Worm (Caenorhabditis elegans): ENCODE results near the gene C06E1.1.

C06E1.1 gene

ce11 chrIII:8620259-8620658 is 14.6 kb downstream of the C06E1.1 start:
- TF ChIP-seq him-1 (tag; optimal IDR thresholded peaks at IDR 0.05) (no peak), W03F9.2 (tag; optimal IDR thresholded peaks at IDR 0.05) (no peak), dao-5 (tag; optimal IDR thresholded peaks at IDR 0.05) (no peak)

ce11 chrIII:8621002-8621401 is 15.4 kb downstream of the C06E1.1 start:
- TF ChIP-seq dao-5 (tag; optimal IDR thresholded peaks at IDR 0.05) (no peak), him-1 (tag; optimal IDR thresholded peaks at IDR 0.05) (no peak), W03F9.2 (tag; optimal IDR thresholded peaks at IDR 0.05) (no peak)

- TF ChIP-seq W03F9.2 (tag; optimal IDR thresholded peaks at IDR 0.05) (no peak), him-1 (tag; optimal IDR thresholded peaks at IDR 0.05) (no peak), dao-5 (tag; optimal IDR thresholded peaks at IDR 0.05) (no peak)
Observed at ce11 chrIII:8621982-8622381, 16.4 kb downstream of the C06E1.1 start.

- no peak for TF ChIP-seq W03F9.2 (tag; optimal IDR thresholded peaks at IDR 0.05)
- no peak for TF ChIP-seq dao-5 (tag; optimal IDR thresholded peaks at IDR 0.05)
- TF ChIP-seq him-1 (tag; optimal IDR thresholded peaks at IDR 0.05): no peak
Observed at ce11 chrIII:8622435-8622834, 16.8 kb downstream of the C06E1.1 start, which contains the start of gene ceh-16. Gene ceh-16, plus strand, starts transcription at chrIII:8622735.

- no peak for TF ChIP-seq W03F9.2 (tag; optimal IDR thresholded peaks at IDR 0.05)
- TF ChIP-seq him-1 (tag; optimal IDR thresholded peaks at IDR 0.05): no peak
- no peak for TF ChIP-seq dao-5 (tag; optimal IDR thresholded peaks at IDR 0.05)
Observed at ce11 chrIII:8625125-8625524, 19.5 kb downstream of the C06E1.1 start.

ce11 chrIII:8628405-8628982 is 22.9 kb downstream of the C06E1.1 start, which contains the start of the genes polk-1 and gpr-1:
Gene polk-1, minus strand, starts transcription at chrIII:8628590.
Gene gpr-1, plus strand, starts transcription at chrIII:8628932.
- no peak for TF ChIP-seq W03F9.2 (tag; optimal IDR thresholded peaks at IDR 0.05)

- TF ChIP-seq W03F9.2 (tag; optimal IDR thresholded peaks at IDR 0.05): peak; percentile 81
- no peak for TF ChIP-seq him-1 (tag; optimal IDR thresholded peaks at IDR 0.05)
Observed at ce11 chrIII:8630833-8631232, 25.2 kb downstream of the C06E1.1 start, which contains the start of gene dnj-10. Gene dnj-10, plus strand, starts transcription at chrIII:8631165.

ce11 chrIII:8636803-8637202 is 31.2 kb downstream of the C06E1.1 start:
- no peak for TF ChIP-seq dao-5 (tag; optimal IDR thresholded peaks at IDR 0.05)
- TF ChIP-seq him-1 (tag; optimal IDR thresholded peaks at IDR 0.05): no peak
- TF ChIP-seq W03F9.2 (tag; optimal IDR thresholded peaks at IDR 0.05): no peak

- peak; percentile 65 for TF ChIP-seq W03F9.2 (tag; optimal IDR thresholded peaks at IDR 0.05)
- no peak for TF ChIP-seq dao-5 (tag; optimal IDR thresholded peaks at IDR 0.05)
- no peak for TF ChIP-seq him-1 (tag; optimal IDR thresholded peaks at IDR 0.05)
Observed at ce11 chrIII:8639188-8639795, 33.7 kb downstream of the C06E1.1 start, which contains the start of gene fip-1. Gene fip-1, plus strand, starts transcription at chrIII:8639745.

- TF ChIP-seq dao-5 (tag; optimal IDR thresholded peaks at IDR 0.05) (no peak), W03F9.2 (tag; optimal IDR thresholded peaks at IDR 0.05) (no peak), him-1 (tag; optimal IDR thresholded peaks at IDR 0.05) (no peak)
Observed at ce11 chrIII:8643639-8644038, 38.0 kb downstream of the C06E1.1 start, which contains the start of gene twk-7. Gene twk-7, minus strand, starts transcription at chrIII:8643739.

ce11 chrIII:8646021-8646420 is 40.4 kb downstream of the C06E1.1 start:
- no peak for TF ChIP-seq him-1 (tag; optimal IDR thresholded peaks at IDR 0.05)
- no peak for TF ChIP-seq W03F9.2 (tag; optimal IDR thresholded peaks at IDR 0.05)
- no peak for TF ChIP-seq dao-5 (tag; optimal IDR thresholded peaks at IDR 0.05)

- no peak for TF ChIP-seq him-1 (tag; optimal IDR thresholded peaks at IDR 0.05)
- TF ChIP-seq W03F9.2 (tag; optimal IDR thresholded peaks at IDR 0.05): no peak
- TF ChIP-seq dao-5 (tag; optimal IDR thresholded peaks at IDR 0.05): no peak
Observed at ce11 chrIII:8648589-8648988, 43.0 kb downstream of the C06E1.1 start, which contains the start of gene F22B7.3. Gene F22B7.3, plus strand, starts transcription at chrIII:8648889.

- peak; percentile 59 for TF ChIP-seq him-1 (tag; optimal IDR thresholded peaks at IDR 0.05)
- no peak for TF ChIP-seq W03F9.2 (tag; optimal IDR thresholded peaks at IDR 0.05)
- TF ChIP-seq dao-5 (tag; optimal IDR thresholded peaks at IDR 0.05): no peak
Observed at ce11 chrIII:8650235-8650817, 44.7 kb downstream of the C06E1.1 start, which contains the start of gene flp-23. Gene flp-23, plus strand, starts transcription at chrIII:8650767.

- TF ChIP-seq dao-5 (tag; optimal IDR thresholded peaks at IDR 0.05) (no peak), W03F9.2 (tag; optimal IDR thresholded peaks at IDR 0.05) (no peak), him-1 (tag; optimal IDR thresholded peaks at IDR 0.05) (no peak)
Observed at ce11 chrIII:8652112-8652694, 46.6 kb downstream of the C06E1.1 start.

Data from whole organism, L4/young adult.